Worm (Caenorhabditis elegans) whole organism, mixed stage, embryonic: ENCODE data around the gene F08F8.9.

Experiments
- M03D4.4 ChIP-seq: sonication (generic microtip); optimal IDR thresholded peaks from 2 replicates; lab custom pipeline; 2017; ENCODE audit warnings: mild to moderate bottlenecking, missing genetic modification characterization, missing compliant biosample characterization
- bed-3 ChIP-seq: fragments of 200-800 bp; sonication (Bioruptor generic); optimal IDR thresholded peaks from 3 replicates; lab custom pipeline; 2018; ENCODE audit warnings: mild to moderate bottlenecking, missing genetic modification characterization, moderate library complexity, missing compliant biosample characterization
- ceh-39 ChIP-seq: fragments of 150-350 bp; optimal IDR thresholded peaks from 2 replicates; lab custom pipeline; 2014; ENCODE audit warnings: missing biosample characterization, missing genetic modification characterization
- ceh-43 ChIP-seq: fragments of 200-800 bp; sonication (Bioruptor generic); optimal IDR thresholded peaks from 2 replicates; lab custom pipeline; 2018; ENCODE audit warnings: mild to moderate bottlenecking, missing genetic modification characterization, moderate library complexity, missing compliant biosample characterization
- ceh-83 ChIP-seq: fragments of 200-800 bp; sonication (Bioruptor generic); optimal IDR thresholded peaks from 2 replicates; lab custom pipeline; 2018; ENCODE audit warnings: mild to moderate bottlenecking, missing genetic modification characterization, missing compliant biosample characterization
- ces-1 ChIP-seq: fragments of 150-350 bp; optimal IDR thresholded peaks from 2 replicates; lab custom pipeline; 2014; ENCODE audit warnings: missing biosample characterization, missing genetic modification reagents, missing genetic modification characterization
- cnd-1 ChIP-seq: fragments of 200-800 bp; sonication (Bioruptor generic); optimal IDR thresholded peaks from 2 replicates; lab custom pipeline; 2018; ENCODE audit warnings: mild to moderate bottlenecking, missing genetic modification characterization, missing compliant biosample characterization
- drap-1 ChIP-seq: fragments of 200-800 bp; sonication (Bioruptor generic); optimal IDR thresholded peaks from 3 replicates; lab custom pipeline; 2018; ENCODE audit warnings: mild to moderate bottlenecking, missing genetic modification characterization, missing compliant biosample characterization
- elt-1 ChIP-seq: sonication (generic microtip); optimal IDR thresholded peaks from 2 replicates; lab custom pipeline; 2017; ENCODE audit warnings: missing genetic modification characterization, mild to moderate bottlenecking, missing compliant biosample characterization, antibody characterized with exemption, moderate library complexity, borderline replicate concordance; ENCODE audit not compliant: insufficient read depth
- elt-3 ChIP-seq: fragments of 150-350 bp; optimal IDR thresholded peaks from 2 replicates; lab custom pipeline; 2014; ENCODE audit warnings: missing biosample characterization, missing genetic modification characterization
- flh-1 ChIP-seq: fragments of 200-800 bp; sonication (Bioruptor generic); optimal IDR thresholded peaks from 2 replicates; lab custom pipeline; 2018; ENCODE audit warnings: mild to moderate bottlenecking, missing genetic modification characterization, moderate library complexity, missing compliant biosample characterization
- ham-2 ChIP-seq: fragments of 200-800 bp; sonication (Bioruptor generic); optimal IDR thresholded peaks from 2 replicates; lab custom pipeline; 2018; ENCODE audit warnings: mild to moderate bottlenecking, missing genetic modification characterization, missing compliant biosample characterization
- hlh-1 ChIP-seq: fragments of 150-350 bp; optimal IDR thresholded peaks from 2 replicates; lab custom pipeline; 2014; ENCODE audit warnings: missing biosample characterization, missing genetic modification reagents, missing genetic modification characterization
- lin-32 ChIP-seq: fragments of 200-800 bp; sonication (Bioruptor generic); optimal IDR thresholded peaks from 2 replicates; lab custom pipeline; 2018; ENCODE audit warnings: mild to moderate bottlenecking, missing genetic modification characterization, missing compliant biosample characterization
- lsy-2 ChIP-seq: fragments of 150-350 bp; optimal IDR thresholded peaks from 2 replicates; lab custom pipeline; 2014; ENCODE audit warnings: missing biosample characterization, missing genetic modification characterization
- mab-5 ChIP-seq: fragments of 150-350 bp; optimal IDR thresholded peaks from 2 replicates; lab custom pipeline; 2014; ENCODE audit warnings: missing biosample characterization, missing genetic modification characterization
- mep-1 ChIP-seq: fragments of 150-350 bp; optimal IDR thresholded peaks from 2 replicates; lab custom pipeline; 2017; ENCODE audit warnings: missing biosample characterization, missing genetic modification reagents, missing genetic modification characterization, inconsistent platforms
- mls-2 ChIP-seq: sonication (generic microtip); optimal IDR thresholded peaks from 2 replicates; lab custom pipeline; 2016; ENCODE audit warnings: mild to moderate bottlenecking, missing genetic modification characterization, moderate library complexity, missing compliant biosample characterization
- nhr-12 ChIP-seq: fragments of 150-350 bp; optimal IDR thresholded peaks from 2 replicates; lab custom pipeline; 2014; ENCODE audit warnings: missing biosample characterization, missing genetic modification characterization
- nhr-2 ChIP-seq: fragments of 150-350 bp; optimal IDR thresholded peaks from 2 replicates; lab custom pipeline; 2014; ENCODE audit warnings: missing biosample characterization, missing genetic modification characterization
- nhr-237 ChIP-seq: fragments of 150-350 bp; optimal IDR thresholded peaks from 2 replicates; lab custom pipeline; 2014; ENCODE audit warnings: missing biosample characterization, missing genetic modification characterization
- nhr-28 ChIP-seq: fragments of 150-350 bp; optimal IDR thresholded peaks from 2 replicates; lab custom pipeline; 2014; ENCODE audit warnings: missing biosample characterization, missing genetic modification characterization
- nhr-76 ChIP-seq: sonication (generic microtip); optimal IDR thresholded peaks from 2 replicates; lab custom pipeline; 2017; ENCODE audit warnings: missing biosample characterization, missing genetic modification characterization
- sem-2 ChIP-seq: fragments of 200-800 bp; sonication (Bioruptor generic); optimal IDR thresholded peaks from 2 replicates; lab custom pipeline; 2018; ENCODE audit warnings: mild to moderate bottlenecking, missing genetic modification characterization, missing compliant biosample characterization
- snpc-4 ChIP-seq: fragments of 150-350 bp; optimal IDR thresholded peaks from 2 replicates; lab custom pipeline; 2014; ENCODE audit warnings: missing biosample characterization, missing genetic modification characterization
- sptf-1 ChIP-seq: sonication (generic microtip); optimal IDR thresholded peaks from 2 replicates; lab custom pipeline; 2017; ENCODE audit warnings: mild to moderate bottlenecking, missing genetic modification characterization, moderate library complexity, missing compliant biosample characterization
- tbx-8 ChIP-seq: fragments of 200-800 bp; sonication (Bioruptor generic); optimal IDR thresholded peaks from 2 replicates; lab custom pipeline; 2018; ENCODE audit warnings: mild to moderate bottlenecking, missing genetic modification characterization, moderate library complexity, missing compliant biosample characterization
- unc-120 ChIP-seq: sonication (generic microtip); optimal IDR thresholded peaks from 2 replicates; lab custom pipeline; 2017; ENCODE audit warnings: missing genetic modification characterization, missing compliant biosample characterization; ENCODE audit not compliant: poor library complexity, severe bottlenecking
- unc-39 ChIP-seq: fragments of 150-350 bp; optimal IDR thresholded peaks from 2 replicates; lab custom pipeline; 2014; ENCODE audit warnings: missing biosample characterization, missing genetic modification characterization
- unc-62 ChIP-seq: fragments of 150-350 bp; optimal IDR thresholded peaks from 2 replicates; lab custom pipeline; 2014; ENCODE audit warnings: missing biosample characterization, missing genetic modification reagents, missing genetic modification characterization
- zip-8 ChIP-seq: fragments of 150-350 bp; optimal IDR thresholded peaks from 2 replicates; lab custom pipeline; 2014; ENCODE audit warnings: missing biosample characterization, missing genetic modification characterization
- ztf-11 ChIP-seq: fragments of 150-350 bp; optimal IDR thresholded peaks from 2 replicates; lab custom pipeline; 2014; ENCODE audit warnings: missing biosample characterization, missing genetic modification characterization

The F08F8.9 gene

ce11 chrIII:7357356-7357755, 3.6 kb upstream of the F08F8.9 start, which contains the start of gene F08F8.10:
Gene F08F8.10, minus strand, starts transcription at chrIII:7357393.
- TF ChIP-seq lsy-2 (tag; lab: Kevin White, UChicago) (no peak), ces-1 (peak; percentile 0), tbx-8 (no peak)

- TF ChIP-seq flh-1 (no peak), mab-5 (tag; lab: Kevin White, UChicago) (no peak), bed-3 (GFP tag; lab: Kevin White, UChicago) (no peak)
- TF ChIP-seq, all 35 proteins: peak for 0
Measured at ce11 chrIII:7349075-7349474, 4.7 kb downstream of the F08F8.9 start, which contains the start of gene gos-28. Gene gos-28, minus strand, starts transcription at chrIII:7349175.

ce11 chrIII:7347049-7347448, 6.7 kb downstream of the F08F8.9 start, which contains the start of gene F08F8.7:
Gene F08F8.7, minus strand, starts transcription at chrIII:7347149.
- no peak for TF ChIP-seq mep-1
- no peak for TF ChIP-seq nhr-12
- TF ChIP-seq ceh-43 (GFP tag; lab: Kevin White, UChicago): no peak
- TF ChIP-seq unc-62 (GFP tag; lab: Kevin White, UChicago): no peak
- TF ChIP-seq lsy-2 (tag; lab: Kevin White, UChicago): no peak
- no peak for TF ChIP-seq ceh-39 (tag; lab: Kevin White, UChicago)
- no peak for TF ChIP-seq ces-1
- TF ChIP-seq elt-1 (tag; lab: Kevin White, UChicago): no peak

ce11 chrIII:7343389-7343788, 10.4 kb downstream of the F08F8.9 start, which contains the start of gene F08F8.6:
Gene F08F8.6, plus strand, starts transcription at chrIII:7343689.
- no peak for TF ChIP-seq nhr-2 (tag; lab: Kevin White, UChicago)

ce11 chrIII:7339138-7339537, 14.6 kb downstream of the F08F8.9 start:
- TF ChIP-seq ceh-83: no peak
- no peak for TF ChIP-seq nhr-2 (tag; lab: Kevin White, UChicago)
- TF ChIP-seq zip-8 (tag; lab: Kevin White, UChicago): no peak

- no peak for TF ChIP-seq nhr-12
- TF ChIP-seq mls-2 (tag; lab: Kevin White, UChicago): no peak
- TF ChIP-seq mab-5 (tag; lab: Kevin White, UChicago): no peak
- no peak for TF ChIP-seq cnd-1 (tag; lab: Kevin White, UChicago)
- no peak for TF ChIP-seq nhr-76 (tag; lab: Kevin White, UChicago)
- TF ChIP-seq lin-32: no peak
- no peak for TF ChIP-seq nhr-28 (tag; lab: Kevin White, UChicago)
- TF ChIP-seq flh-1: no peak
Measured at ce11 chrIII:7338693-7339092, 15.1 kb downstream of the F08F8.9 start, which contains the start of gene kap-1. Gene kap-1, plus strand, starts transcription at chrIII:7338835.

- TF ChIP-seq mep-1 (no peak), mab-5 (tag; lab: Kevin White, UChicago) (no peak), nhr-76 (tag; lab: Kevin White, UChicago) (no peak), sptf-1 (tag; lab: Kevin White, UChicago) (no peak), ces-1 (no peak), nhr-2 (tag; lab: Kevin White, UChicago) (no peak), bed-3 (GFP tag; lab: Kevin White, UChicago) (no peak), sem-2 (no peak)
Measured at ce11 chrIII:7338009-7338408, 15.8 kb downstream of the F08F8.9 start.

- peak; percentile 73 for TF ChIP-seq nhr-237 (tag; lab: Kevin White, UChicago)
- TF ChIP-seq unc-120 (tag; lab: Kevin White, UChicago): peak; percentile 7
- TF ChIP-seq elt-3 (tag; lab: Kevin White, UChicago): no peak
- peak; percentile 43 for TF ChIP-seq drap-1 (GFP tag; lab: Kevin White, UChicago)
- TF ChIP-seq zip-8 (tag; lab: Kevin White, UChicago): no peak
- no peak for TF ChIP-seq ceh-39 (tag; lab: Kevin White, UChicago)
- no peak for TF ChIP-seq unc-62 (GFP tag; lab: Kevin White, UChicago)
- TF ChIP-seq cnd-1 (tag; lab: Kevin White, UChicago): no peak
- TF ChIP-seq ceh-83: no peak
- no peak for TF ChIP-seq M03D4.4 (tag; lab: Kevin White, UChicago)
- TF ChIP-seq sptf-1 (tag; lab: Kevin White, UChicago): peak; percentile 29
- peak; percentile 84 for TF ChIP-seq mep-1
- TF ChIP-seq ztf-11: no peak
- no peak for TF ChIP-seq tbx-8
- TF ChIP-seq unc-39 (tag; lab: Kevin White, UChicago): no peak
- no peak for TF ChIP-seq lin-32
- no peak for TF ChIP-seq nhr-28 (tag; lab: Kevin White, UChicago)
- TF ChIP-seq mab-5 (tag; lab: Kevin White, UChicago): no peak
- no peak for TF ChIP-seq flh-1
- TF ChIP-seq sem-2: no peak
- TF ChIP-seq bed-3 (GFP tag; lab: Kevin White, UChicago): no peak
- TF ChIP-seq ham-2 (GFP tag; lab: Kevin White, UChicago): no peak
- TF ChIP-seq nhr-2 (tag; lab: Kevin White, UChicago): no peak
- TF ChIP-seq hlh-1 (tag; lab: Kevin White, UChicago): peak; percentile 59
- peak; percentile 45 for TF ChIP-seq ces-1
- TF ChIP-seq nhr-12: no peak
- TF ChIP-seq snpc-4 (tag; lab: Kevin White, UChicago): no peak
- peak; percentile 95 for TF ChIP-seq lsy-2 (tag; lab: Kevin White, UChicago)
- TF ChIP-seq ceh-43 (GFP tag; lab: Kevin White, UChicago): no peak
Measured at ce11 chrIII:7336214-7336613, 17.6 kb downstream of the F08F8.9 start, which contains the start of gene gsp-2. Gene gsp-2, plus strand, starts transcription at chrIII:7336587.
